Fruit fly (Drosophila melanogaster): ENCODE measurements around the gene Ype.

The Ype gene

dm6 chrX:13337454-13337853, 49.8 kb downstream of the Ype start, which contains the start of gene RpS15Aa (continued):
- TF ChIP-seq CG30431 (GFP tag; optimal IDR thresholded peaks at IDR 0.05) = peak; percentile 73
- TF ChIP-seq Ravus (GFP tag; IDR thresholded peaks at IDR 0.05) = no peak; the same call in 1 of the 2 replicates
- no peak for TF ChIP-seq Hr39 (optimal IDR thresholded peaks at IDR 0.05)
- TF ChIP-seq ac (GFP tag; optimal IDR thresholded peaks at IDR 0.05) = peak; percentile 53
- TF ChIP-seq CG18011 (GFP tag; optimal IDR thresholded peaks at IDR 0.05) = peak; percentile 49
- peak; percentile 33 for TF ChIP-seq exex (tag; optimal IDR thresholded peaks at IDR 0.05)
- peak; percentile 41; the same call in 2 of the 3 replicates for TF ChIP-seq croc (GFP tag; conservative IDR thresholded peaks at IDR 0.05)
- peak; percentile 79 for TF ChIP-seq kni (GFP tag; optimal IDR thresholded peaks at IDR 0.05)
- TF ChIP-seq Mrtf (GFP tag; IDR thresholded peaks at IDR 0.05) = peak; percentile 76; the same call in 2 of the 3 replicates
- TF ChIP-seq Rx (GFP tag; IDR thresholded peaks at IDR 0.05) = peak; percentile 78
- TF ChIP-seq CG17385 (GFP tag; optimal IDR thresholded peaks at IDR 0.05) = peak; percentile 80
- TF ChIP-seq jumu (GFP tag; optimal IDR thresholded peaks at IDR 0.05) = peak; percentile 45
- TF ChIP-seq CG9609 (GFP tag; optimal IDR thresholded peaks at IDR 0.05) = peak; percentile 77
- no peak for TF ChIP-seq CG7556 (GFP tag; optimal IDR thresholded peaks at IDR 0.05)
- TF ChIP-seq CG12155 (GFP tag; optimal IDR thresholded peaks at IDR 0.05) = peak; percentile 27
- peak; percentile 85 for TF ChIP-seq CG18619 (GFP tag; optimal IDR thresholded peaks at IDR 0.05)
- no peak for TF ChIP-seq Bdp1 (GFP tag; optimal IDR thresholded peaks at IDR 0.05)
- TF ChIP-seq CG4328 (GFP tag; optimal IDR thresholded peaks at IDR 0.05) = peak; percentile 75
- peak; percentile 61 for TF ChIP-seq CTCF (GFP tag; optimal IDR thresholded peaks at IDR 0.05)
- TF ChIP-seq HmgD (GFP tag; optimal IDR thresholded peaks at IDR 0.05) = peak; percentile 77
- TF ChIP-seq CG3163 (GFP tag; optimal IDR thresholded peaks at IDR 0.05) = peak; percentile 61
- TF ChIP-seq CG6854 (GFP tag; optimal IDR thresholded peaks at IDR 0.05) = peak; percentile 76
- TF ChIP-seq HLHmδ (GFP tag; optimal IDR thresholded peaks at IDR 0.05) = peak; percentile 96
- TF ChIP-seq CG7786 (GFP tag; optimal IDR thresholded peaks at IDR 0.05) = peak; percentile 51
- peak; percentile 83 for TF ChIP-seq slbo (GFP tag; IDR thresholded peaks at IDR 0.05)
- TF ChIP-seq CG3847 (GFP tag; IDR thresholded peaks at IDR 0.05) = peak; percentile 82
- peak; percentile 41 for TF ChIP-seq dmrt11E (tag; optimal IDR thresholded peaks at IDR 0.05)
- TF ChIP-seq CG14441 (GFP tag; IDR thresholded peaks at IDR 0.05) = peak; percentile 68
- TF ChIP-seq CG3065 (GFP tag; optimal IDR thresholded peaks at IDR 0.05) = peak; percentile 9
- TF ChIP-seq lbe (GFP tag; optimal IDR thresholded peaks at IDR 0.05) = no peak
- TF ChIP-seq Ptx1 (GFP tag; IDR thresholded peaks at IDR 0.05) = peak; percentile 68
- TF ChIP-seq Rfx (GFP tag; IDR thresholded peaks at IDR 0.05) = peak; percentile 92
- TF ChIP-seq Hr51 (GFP tag; optimal IDR thresholded peaks at IDR 0.05) = peak; percentile 34 to 67
- TF ChIP-seq Hr3 (GFP tag; optimal IDR thresholded peaks at IDR 0.05) = peak; percentile 34
- peak; percentile 55 for TF ChIP-seq CG13894 (tag; optimal IDR thresholded peaks at IDR 0.05)
- TF ChIP-seq MBD-R2 (GFP tag; IDR thresholded peaks at IDR 0.05) = peak; percentile 56; the same call in 1 of the 2 replicates
- no peak for TF ChIP-seq CG15073 (GFP tag; optimal IDR thresholded peaks at IDR 0.05)
- peak; percentile 25 for TF ChIP-seq CG10147 (GFP tag; optimal IDR thresholded peaks at IDR 0.05)
- peak; percentile 50 for TF ChIP-seq CG16815 (GFP tag; optimal IDR thresholded peaks at IDR 0.05)
- TF ChIP-seq jigr1 (GFP tag; IDR thresholded peaks at IDR 0.05) = 0 out of 3 replicates have a peak, but pooled peaks have one; percentile 20
- peak; percentile 69 for TF ChIP-seq Atf6 (GFP tag; IDR thresholded peaks at IDR 0.05)
- TF ChIP-seq stwl (tag; optimal IDR thresholded peaks at IDR 0.05) = peak; percentile 26
- no peak for TF ChIP-seq CG15479 (GFP tag; optimal IDR thresholded peaks at IDR 0.05)
- TF ChIP-seq Mad (GFP tag; optimal IDR thresholded peaks at IDR 0.05) = peak; percentile 81
- peak; percentile 51 for TF ChIP-seq CG2678 (tag; optimal IDR thresholded peaks at IDR 0.05)
- peak; percentile 76 for TF ChIP-seq CG1024 (GFP tag; IDR thresholded peaks at IDR 0.05)
- peak; percentile 86 for TF ChIP-seq otp (GFP tag; IDR thresholded peaks at IDR 0.05)
- TF ChIP-seq Pdp1 (GFP tag; optimal IDR thresholded peaks at IDR 0.05) = peak; percentile 53 to 69
- TF ChIP-seq CG4820 (GFP tag; optimal IDR thresholded peaks at IDR 0.05) = peak; percentile 47
- peak; percentile 86 for TF ChIP-seq nom (GFP tag; optimal IDR thresholded peaks at IDR 0.05)
- peak; percentile 52 for TF ChIP-seq CG2202 (tag; optimal IDR thresholded peaks at IDR 0.05)
- TF ChIP-seq Optix (GFP tag; IDR thresholded peaks at IDR 0.05) = peak; percentile 69
